Worm (Caenorhabditis elegans): ENCODE results near the gene Y64G10A.7.

Gene Y64G10A.7

DNA sequence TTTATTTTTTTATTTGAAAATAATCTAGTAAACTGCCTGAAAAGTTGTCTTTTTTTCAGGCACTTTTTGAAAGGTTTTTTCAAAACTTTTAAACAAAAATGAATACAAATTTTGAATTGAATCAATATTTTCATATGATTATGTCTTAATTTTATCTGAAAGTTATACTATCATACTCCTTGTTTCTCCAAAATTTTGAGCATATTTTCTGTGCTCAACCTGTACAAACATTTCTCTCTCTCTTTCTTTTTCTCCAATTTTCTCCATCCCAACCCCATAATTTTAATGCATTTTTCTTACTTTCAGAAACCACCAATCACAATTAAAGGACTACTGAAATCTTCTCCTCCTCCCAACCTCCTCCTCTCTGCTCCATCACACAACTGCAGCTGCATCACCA lies 15.5 kb upstream of the Y64G10A.7 start, which contains the start of gene ilcr-1:
Gene ilcr-1 (plus strand): TSS at position 301 of the 400 bp plus-strand sequence.
- TF ChIP-seq zag-1 (tag; optimal IDR thresholded peaks at IDR 0.05) (no peak), ceh-16 (tag; optimal IDR thresholded peaks at IDR 0.05) (no peak), mml-1 (tag; optimal IDR thresholded peaks at IDR 0.05) (no peak), lin-15B (tag; optimal IDR thresholded peaks at IDR 0.05) (no peak), lin-39 (tag; optimal IDR thresholded peaks at IDR 0.05) (no peak), nhr-77 (tag; optimal IDR thresholded peaks at IDR 0.05) (no peak), jun-1 (tag; optimal IDR thresholded peaks at IDR 0.05) (no peak), ztf-11 (tag; optimal IDR thresholded peaks at IDR 0.05) (no peak), mdl-1 (tag; optimal IDR thresholded peaks at IDR 0.05) (no peak), daf-12 (tag; optimal IDR thresholded peaks at IDR 0.05) (no peak), R02D3.7 (tag; optimal IDR thresholded peaks at IDR 0.05) (no peak), ceh-82 (tag; optimal IDR thresholded peaks at IDR 0.05) (no peak)

DNA sequence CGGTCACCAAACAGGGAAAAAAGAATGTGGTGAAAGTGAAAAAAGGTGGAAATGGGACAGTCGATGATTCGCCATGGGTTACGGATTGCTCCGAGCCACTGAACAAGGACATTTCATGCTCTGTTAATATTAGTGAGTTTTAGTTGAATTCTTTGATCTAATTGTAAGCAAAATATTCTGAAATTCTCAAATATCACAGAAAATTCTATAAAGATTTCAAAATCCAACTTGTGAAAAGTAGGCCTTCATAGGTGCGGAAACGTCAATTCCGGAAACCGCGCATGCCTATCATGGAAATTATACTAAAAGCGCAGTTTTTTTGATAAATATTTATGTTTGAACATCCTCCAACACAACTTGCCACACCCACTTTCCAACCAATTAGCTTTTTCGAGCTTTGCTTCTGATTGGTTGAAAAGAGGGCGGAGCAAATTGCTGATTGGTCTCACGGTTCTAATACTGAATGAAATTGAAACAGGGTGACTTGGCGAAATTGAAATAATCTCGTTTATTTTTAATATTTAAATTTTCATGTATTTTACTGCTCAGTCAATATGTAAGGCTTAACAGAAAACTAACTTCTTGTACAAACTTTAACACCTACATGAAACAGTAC lies 14.8 kb upstream of the Y64G10A.7 start:
- peak; percentile 80 for TF ChIP-seq nfya-1 (tag; optimal IDR thresholded peaks at IDR 0.05; ENCODE audit: insufficient read depth)
- TF ChIP-seq mdl-1 (tag; optimal IDR thresholded peaks at IDR 0.05), result no peak

DNA sequence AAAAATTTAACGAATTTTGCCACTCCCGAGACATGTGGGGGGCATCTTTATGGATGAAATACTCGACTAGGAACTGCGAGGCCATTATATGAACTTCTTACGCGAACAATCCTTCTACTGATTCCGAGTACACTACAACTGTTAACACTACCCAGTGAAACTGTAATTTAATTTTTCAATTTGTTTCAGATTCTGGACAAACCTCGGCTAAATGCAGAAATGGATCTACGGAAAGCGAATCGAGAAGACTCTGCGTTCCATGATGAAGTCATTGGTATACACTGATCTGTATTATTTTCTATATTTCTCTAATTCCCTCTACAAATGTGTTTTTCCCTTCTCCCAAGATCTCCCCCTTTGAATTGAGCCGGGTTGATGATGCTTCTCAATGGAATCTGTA lies 6.8 kb upstream of the Y64G10A.7 start:
- TF ChIP-seq nhr-67 (tag; optimal IDR thresholded peaks at IDR 0.05) (no peak), skn-1 (tag; optimal IDR thresholded peaks at IDR 0.05) (no peak), nhr-76 (tag; optimal IDR thresholded peaks at IDR 0.05) (no peak), ceh-82 (tag; optimal IDR thresholded peaks at IDR 0.05) (no peak), unc-39 (tag; optimal IDR thresholded peaks at IDR 0.05) (no peak), mdl-1 (tag; optimal IDR thresholded peaks at IDR 0.05) (no peak), lin-39 (tag; optimal IDR thresholded peaks at IDR 0.05) (no peak), ceh-28 (tag; optimal IDR thresholded peaks at IDR 0.05) (no peak), R02D3.7 (tag; optimal IDR thresholded peaks at IDR 0.05) (no peak), hmg-11 (tag; optimal IDR thresholded peaks at IDR 0.05) (no peak), pha-4 (tag; optimal IDR thresholded peaks at IDR 0.05) (no peak)

DNA sequence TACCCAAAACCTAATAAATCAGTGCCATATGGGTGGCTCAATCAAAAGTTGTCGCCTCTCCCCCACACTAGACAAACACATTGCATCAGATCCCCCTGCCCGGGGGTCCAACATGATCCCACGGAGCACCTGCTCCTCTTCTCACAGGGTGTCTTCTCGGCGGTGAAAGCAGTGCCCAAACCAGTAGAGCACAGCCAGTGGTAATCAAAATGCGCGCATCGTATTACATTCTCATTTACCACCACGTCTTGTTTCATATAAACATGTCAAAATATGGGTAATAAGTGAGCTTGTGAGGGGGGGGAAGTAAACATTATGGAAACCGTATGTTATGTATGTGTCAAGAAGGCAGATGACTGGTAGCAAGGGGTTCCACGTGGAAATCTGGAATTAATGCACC lies 3.6 kb downstream of the Y64G10A.7 start:
- TF ChIP-seq R02D3.7 (tag; optimal IDR thresholded peaks at IDR 0.05), result no peak
- TF ChIP-seq elt-2 (tag; optimal IDR thresholded peaks at IDR 0.05), result no peak
- TF ChIP-seq unc-39 (tag; optimal IDR thresholded peaks at IDR 0.05), result no peak
- no peak for TF ChIP-seq nhr-67 (tag; optimal IDR thresholded peaks at IDR 0.05)
- no peak for TF ChIP-seq ceh-16 (tag; optimal IDR thresholded peaks at IDR 0.05)
- no peak for TF ChIP-seq ztf-4 (tag; optimal IDR thresholded peaks at IDR 0.05)
- no peak for TF ChIP-seq ama-1 (optimal IDR thresholded peaks at IDR 0.05)
- no peak for TF ChIP-seq pqm-1 (tag; optimal IDR thresholded peaks at IDR 0.05)
- no peak for TF ChIP-seq nhr-43 (tag; optimal IDR thresholded peaks at IDR 0.05; ENCODE audit: poor library complexity, severe bottlenecking)
- TF ChIP-seq elt-3 (tag; optimal IDR thresholded peaks at IDR 0.05), result no peak
- no peak for TF ChIP-seq nhr-12 (tag; optimal IDR thresholded peaks at IDR 0.05)

DNA sequence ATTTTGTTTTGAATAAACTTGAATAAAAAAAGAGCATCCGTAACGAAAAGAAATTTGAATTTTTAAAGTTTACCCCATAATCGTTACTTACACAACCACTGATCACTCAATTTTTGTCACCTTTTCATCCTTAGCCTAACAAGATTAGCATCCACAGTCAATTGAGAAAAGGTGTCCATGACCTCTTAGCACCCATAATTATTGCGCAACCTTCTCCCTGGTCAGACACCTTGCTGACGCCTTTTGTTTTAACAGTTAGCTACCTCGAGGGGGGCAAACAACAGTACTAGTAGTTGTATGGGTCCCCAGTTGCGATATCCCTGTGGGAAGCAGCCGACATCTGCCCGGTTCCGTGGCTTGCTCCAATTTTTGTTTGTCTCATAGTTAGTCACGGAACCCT lies 5.4 kb downstream of the Y64G10A.7 start:
- TF ChIP-seq ama-1 (optimal IDR thresholded peaks at IDR 0.05), result no peak
- TF ChIP-seq lin-15B (tag; optimal IDR thresholded peaks at IDR 0.05), result no peak
- TF ChIP-seq eor-1 (tag; optimal IDR thresholded peaks at IDR 0.05), result no peak
- TF ChIP-seq nhr-23 (tag; optimal IDR thresholded peaks at IDR 0.05), result no peak
- no peak for TF ChIP-seq ZK546.5 (tag; optimal IDR thresholded peaks at IDR 0.05)

DNA sequence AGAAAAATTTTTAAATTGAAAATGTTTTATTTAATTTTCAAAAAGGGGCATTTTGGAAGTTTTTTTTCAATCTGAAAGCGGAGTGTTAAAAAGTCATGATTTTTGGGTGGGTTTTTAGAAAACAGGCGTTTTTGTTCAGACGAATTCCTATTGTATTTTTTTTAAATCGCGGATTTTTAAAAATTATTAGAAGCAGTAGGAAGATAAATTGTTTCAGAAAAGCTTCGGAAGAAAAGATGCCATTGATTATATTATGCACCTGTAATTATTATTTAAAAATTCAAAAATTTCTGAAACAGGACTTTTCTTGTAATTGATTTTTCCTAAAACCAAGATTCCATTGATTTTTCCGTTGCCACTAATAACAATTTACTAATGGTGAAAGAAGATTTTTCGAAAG lies 14.1 kb downstream of the Y64G10A.7 start:
- no peak for TF ChIP-seq snpc-4 (tag; optimal IDR thresholded peaks at IDR 0.05)
- TF ChIP-seq nhr-77 (tag; optimal IDR thresholded peaks at IDR 0.05), result no peak
- no peak for TF ChIP-seq nhr-76 (tag; optimal IDR thresholded peaks at IDR 0.05)
- no peak for TF ChIP-seq R02D3.7 (tag; optimal IDR thresholded peaks at IDR 0.05)
- TF ChIP-seq egl-27 (tag; optimal IDR thresholded peaks at IDR 0.05), result no peak
- no peak for TF ChIP-seq lin-15B (tag; optimal IDR thresholded peaks at IDR 0.05)
- no peak for TF ChIP-seq egl-5 (tag; optimal IDR thresholded peaks at IDR 0.05)

Measured in whole organism, L3 larva.